Worm (Caenorhabditis elegans) whole organism, L4 larva: ENCODE results near the gene ncr-2.

Experiments
- D1046.2 ChIP-seq: fragments of 200-800 bp; sonication (Bioruptor generic); IDR thresholded peaks from 2 replicates; pipeline ENCODE4 v1.3.6; 2022; ENCODE audit warnings: missing genetic modification characterization, missing compliant biosample characterization
- F10B5.3 ChIP-seq: sonication (generic microtip); optimal IDR thresholded peaks from 2 replicates; lab custom pipeline; 2016; ENCODE audit warnings: mild to moderate bottlenecking, missing genetic modification characterization, missing compliant biosample characterization
- F26F4.8 ChIP-seq: fragments of 200-800 bp; sonication (Bioruptor generic); conservative IDR thresholded peaks from 2 replicates; pipeline ENCODE4 v1.3.6; 2022; ENCODE audit warnings: missing genetic modification characterization, missing compliant biosample characterization
- F49E8.2 ChIP-seq: sonication (generic microtip); optimal IDR thresholded peaks from 2 replicates; lab custom pipeline; 2016; ENCODE audit warnings: missing compliant biosample characterization, mild to moderate bottlenecking, missing genetic modification characterization, borderline replicate concordance
- T20F7.1 ChIP-seq: fragments of 200-800 bp; sonication (Bioruptor generic); optimal IDR thresholded peaks from 2 replicates; lab custom pipeline; 2018; ENCODE audit warnings: mild to moderate bottlenecking, missing genetic modification characterization, missing compliant biosample characterization
- ZK337.2 ChIP-seq: fragments of 200-800 bp; sonication (Bioruptor generic); IDR thresholded peaks from 2 replicates; pipeline ENCODE4 v1.3.6; 2022; ENCODE audit warnings: missing genetic modification reagents, missing genetic modification characterization, missing compliant biosample characterization
- ZK546.5 ChIP-seq, 2 experiments: sonication (generic microtip); optimal IDR thresholded peaks; 2 replicates each; lab custom pipeline; 2017; ENCODE audit warnings: missing biosample characterization in 2 of 2, missing genetic modification characterization in 2 of 2
- aha-1 ChIP-seq: fragments of 150-350 bp; peaks from one replicate; lab custom pipeline; 2014; ENCODE audit warnings: missing biosample characterization, missing genetic modification characterization
- ama-1 ChIP-seq: fragments of 150-350 bp; optimal IDR thresholded peaks from 2 replicates; lab custom pipeline; 2014; ENCODE audit warnings: inconsistent platforms, mixed read lengths
- attf-4 ChIP-seq: sonication (generic microtip); optimal IDR thresholded peaks from 3 replicates; lab custom pipeline; 2017; ENCODE audit warnings: missing biosample characterization, missing genetic modification characterization
- ceh-82 ChIP-seq: sonication (generic microtip); optimal IDR thresholded peaks from 2 replicates; lab custom pipeline; 2017; ENCODE audit warnings: missing biosample characterization, missing genetic modification characterization
- ctbp-1 ChIP-seq: fragments of 200-800 bp; sonication (Bioruptor generic); IDR thresholded peaks from 2 replicates; pipeline ENCODE4 v1.3.6; 2022; ENCODE audit warnings: missing genetic modification reagents, missing genetic modification characterization, missing compliant biosample characterization
- daf-16 ChIP-seq, 3 experiments: sonication (generic microtip); optimal IDR thresholded peaks; 2 replicates each; lab custom pipeline; 2016 to 2017; ENCODE audit warnings: missing genetic modification characterization in 3 of 3, missing genetic modification reagents in 3 of 3, mild to moderate bottlenecking in 2 of 3, missing compliant biosample characterization in 2 of 3, missing biosample characterization in 1 of 3, moderate library complexity in 1 of 3
- daf-19 ChIP-seq: fragments of 200-800 bp; sonication (Bioruptor generic); conservative IDR thresholded peaks from 2 replicates; pipeline ENCODE4 v1.3.6; 2022; ENCODE audit warnings: missing genetic modification characterization, missing compliant biosample characterization
- dmd-6 ChIP-seq: fragments of 200-800 bp; sonication (Bioruptor generic); IDR thresholded peaks from 2 replicates; pipeline ENCODE4 v1.3.6; 2022; ENCODE audit warnings: missing genetic modification reagents, missing genetic modification characterization, missing compliant biosample characterization
- dve-1 ChIP-seq: sonication (generic microtip); optimal IDR thresholded peaks from 2 replicates; lab custom pipeline; 2017; ENCODE audit warnings: antibody characterized with exemption, mild to moderate bottlenecking, missing genetic modification characterization, missing compliant biosample characterization; ENCODE audit not compliant: insufficient read depth
- egl-27 ChIP-seq: sonication (generic microtip); optimal IDR thresholded peaks from 3 replicates; lab custom pipeline; 2017; ENCODE audit warnings: missing biosample characterization, missing genetic modification reagents, missing genetic modification characterization
- hlh-11 ChIP-seq: fragments of 200-800 bp; sonication (Bioruptor generic); optimal IDR thresholded peaks from 2 replicates; lab custom pipeline; 2018; ENCODE audit warnings: mild to moderate bottlenecking, missing genetic modification characterization, missing compliant biosample characterization
- hlh-30 ChIP-seq: sonication (generic microtip); optimal IDR thresholded peaks from 2 replicates; lab custom pipeline; 2017; ENCODE audit warnings: antibody characterized with exemption, mild to moderate bottlenecking, missing genetic modification characterization, missing compliant biosample characterization; ENCODE audit not compliant: insufficient read depth
- jun-1 ChIP-seq: fragments of 150-350 bp; optimal IDR thresholded peaks from 2 replicates; lab custom pipeline; 2014; ENCODE audit warnings: missing biosample characterization, missing genetic modification reagents, missing genetic modification characterization
- lim-7 ChIP-seq: fragments of 200-800 bp; sonication (Bioruptor generic); IDR thresholded peaks from 2 replicates; pipeline ENCODE4 v1.3.6; 2022; ENCODE audit warnings: missing genetic modification characterization, missing compliant biosample characterization
- lin-1 ChIP-seq: fragments of 200-800 bp; sonication (Bioruptor generic); IDR thresholded peaks from 2 replicates; pipeline ENCODE4 v1.3.6; 2022; ENCODE audit warnings: missing genetic modification reagents, missing genetic modification characterization, missing compliant biosample characterization
- lin-29 ChIP-seq: fragments of 200-800 bp; sonication (Bioruptor generic); IDR thresholded peaks from 2 replicates; pipeline ENCODE4 v1.3.6; 2022; ENCODE audit warnings: missing genetic modification reagents, missing genetic modification characterization, missing compliant biosample characterization
- lsy-2 ChIP-seq, 2 experiments: fragments of 150-350 bp in 1 of 2; sonication (generic microtip) in 1 of 2; optimal IDR thresholded peaks; 2 replicates each; lab custom pipeline; 2014 to 2017; ENCODE audit warnings: missing biosample characterization in 2 of 2, missing genetic modification characterization in 2 of 2
- madf-5 ChIP-seq, 2 experiments: fragments of 200-800 bp; sonication (Bioruptor generic); IDR thresholded peaks; 2 replicates each; pipeline ENCODE4 v1.3.6; 2022; ENCODE audit warnings: missing compliant biosample characterization in 2 of 2, missing genetic modification characterization in 2 of 2
- mdt-29 ChIP-seq: fragments of 200-800 bp; sonication (Bioruptor generic); IDR thresholded peaks from 2 replicates; pipeline ENCODE4 v1.3.6; 2022; ENCODE audit warnings: missing genetic modification reagents, missing genetic modification characterization, missing compliant biosample characterization
- mes-2 ChIP-seq: sonication (generic microtip); optimal IDR thresholded peaks from 2 replicates; lab custom pipeline; 2016; ENCODE audit warnings: missing genotype, mild to moderate bottlenecking, missing genetic modification characterization, missing compliant biosample characterization; ENCODE audit not compliant: poor library complexity, severe bottlenecking
- mxl-2 ChIP-seq: fragments of 200-800 bp; sonication (Bioruptor generic); conservative IDR thresholded peaks from 2 replicates; pipeline ENCODE4 v1.3.6; 2022; ENCODE audit warnings: missing genetic modification reagents, missing genetic modification characterization, missing compliant biosample characterization
- nhr-28 ChIP-seq: fragments of 150-350 bp; optimal IDR thresholded peaks from 2 replicates; lab custom pipeline; 2014; ENCODE audit warnings: missing biosample characterization, missing genetic modification characterization
- nhr-48 ChIP-seq: sonication (generic microtip); optimal IDR thresholded peaks from 2 replicates; lab custom pipeline; 2016; ENCODE audit warnings: mild to moderate bottlenecking, missing genetic modification characterization, missing compliant biosample characterization
- nhr-6 ChIP-seq: fragments of 150-350 bp; optimal IDR thresholded peaks from 2 replicates; lab custom pipeline; 2014; ENCODE audit warnings: missing biosample characterization, missing genetic modification characterization
- pha-4 ChIP-seq, 2 experiments: fragments of 150-350 bp in 1 of 2; fragments of 200-800 bp in 1 of 2; sonication (Bioruptor generic) in 1 of 2; IDR thresholded peaks in 1 of 2; optimal IDR thresholded peaks in 1 of 2; 2 replicates each; pipeline versions ENCODE4 v1.3.6 to Lab custom; 2014 to 2022; ENCODE audit warnings: missing genetic modification characterization in 2 of 2, missing genetic modification reagents in 2 of 2, missing biosample characterization in 1 of 2, missing compliant biosample characterization in 1 of 2
- php-3 ChIP-seq: fragments of 200-800 bp; sonication (Bioruptor generic); IDR thresholded peaks from 2 replicates; pipeline ENCODE4 v1.3.6; 2022; ENCODE audit warnings: missing genetic modification reagents, missing genetic modification characterization, missing compliant biosample characterization
- pqm-1 ChIP-seq: sonication (generic microtip); optimal IDR thresholded peaks from 2 replicates; lab custom pipeline; 2017; ENCODE audit warnings: missing biosample characterization, missing genetic modification characterization
- saeg-2 ChIP-seq: fragments of 200-800 bp; sonication (Bioruptor generic); IDR thresholded peaks from 2 replicates; pipeline ENCODE4 v1.3.6; 2022; ENCODE audit warnings: missing genetic modification reagents, missing genetic modification characterization, missing compliant biosample characterization
- set-16 ChIP-seq: fragments of 200-800 bp; sonication (Bioruptor generic); IDR thresholded peaks from 2 replicates; pipeline ENCODE4 v1.3.6; 2022; ENCODE audit warnings: missing genetic modification reagents, missing genetic modification characterization, missing compliant biosample characterization
- skn-1 ChIP-seq: fragments of 150-350 bp; optimal IDR thresholded peaks from 2 replicates; lab custom pipeline; 2014; ENCODE audit warnings: missing biosample characterization, missing genetic modification characterization
- snpc-1.2 ChIP-seq: fragments of 200-800 bp; sonication (Bioruptor generic); IDR thresholded peaks from 2 replicates; pipeline ENCODE4 v1.3.6; 2022; ENCODE audit warnings: missing genetic modification reagents, missing genetic modification characterization, missing compliant biosample characterization
- spr-1 ChIP-seq: sonication (generic microtip); optimal IDR thresholded peaks from 2 replicates; lab custom pipeline; 2016; ENCODE audit warnings: mild to moderate bottlenecking, missing genetic modification characterization, missing compliant biosample characterization
- spr-3 ChIP-seq: fragments of 200-800 bp; sonication (Bioruptor generic); optimal IDR thresholded peaks from 2 replicates; lab custom pipeline; 2018; ENCODE audit warnings: mild to moderate bottlenecking, missing genetic modification characterization, missing compliant biosample characterization
- tra-1 ChIP-seq: fragments of 200-800 bp; sonication (Bioruptor generic); IDR thresholded peaks from 2 replicates; pipeline ENCODE4 v1.3.6; 2022; ENCODE audit warnings: missing genetic modification reagents, missing genetic modification characterization, missing compliant biosample characterization
- unc-130 ChIP-seq: sonication (generic microtip); optimal IDR thresholded peaks from 2 replicates; lab custom pipeline; 2016; ENCODE audit warnings: missing genetic modification reagents, missing genetic modification characterization, missing compliant biosample characterization
- unc-62 ChIP-seq, 3 experiments: fragments of 150-350 bp in 1 of 3; sonication (generic microtip); optimal IDR thresholded peaks in 2 of 3; peaks in 1 of 3; 1 replicate in 1 of 3; 2 replicates in 2 of 3; lab custom pipeline; 2014 to 2017; ENCODE audit warnings: missing biosample characterization in 3 of 3, missing genetic modification characterization in 3 of 3, missing genetic modification reagents in 3 of 3, missing genotype in 1 of 3
- zag-1 ChIP-seq: fragments of 150-350 bp; optimal IDR thresholded peaks from 2 replicates; lab custom pipeline; 2014; ENCODE audit warnings: missing biosample characterization, missing genetic modification characterization
- zip-11 ChIP-seq: fragments of 200-800 bp; sonication (Bioruptor generic); IDR thresholded peaks from 2 replicates; pipeline ENCODE4 v1.3.6; 2022; ENCODE audit warnings: missing genetic modification characterization, missing compliant biosample characterization

ncr-2 gene

DNA sequence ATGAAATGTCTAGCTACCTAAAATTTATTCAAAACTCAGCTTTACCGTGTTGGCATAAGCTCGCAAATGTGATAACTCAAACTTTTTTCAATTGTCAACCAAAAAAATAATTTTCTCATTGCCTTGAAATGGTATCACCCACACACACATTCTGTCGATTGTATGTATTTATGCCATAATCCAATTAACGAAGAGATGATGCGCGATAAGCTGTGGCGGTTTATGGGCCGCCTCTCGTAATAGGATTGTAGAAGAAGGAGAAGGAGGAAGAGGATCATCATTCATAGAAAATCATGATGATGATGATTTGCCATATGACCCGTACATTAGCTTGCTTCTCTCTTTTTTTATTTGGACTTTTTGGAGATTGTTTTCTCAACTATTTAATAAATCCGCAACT, 31.0 kb downstream of the ncr-2 start:
- TF ChIP-seq lim-7 = no peak
- no peak for TF ChIP-seq lsy-2 (tag; optimal IDR thresholded peaks at IDR 0.05; lab: Kevin White, UChicago)
- no peak for TF ChIP-seq hlh-30 (tag; lab: Kevin White, UChicago)
- no peak for TF ChIP-seq F26F4.8 (GFP tag; lab: Robert Waterston, UW)
- TF ChIP-seq F49E8.2 (tag; lab: Kevin White, UChicago) = no peak
- TF ChIP-seq lin-1 (GFP tag; lab: Robert Waterston, UW) = no peak
- TF ChIP-seq saeg-2 (GFP tag; lab: Robert Waterston, UW) = no peak
- no peak for TF ChIP-seq unc-62 (GFP tag; optimal IDR thresholded peaks at IDR 0.05 in 1 of 2; lab: Kevin White, UChicago)
- no peak for TF ChIP-seq unc-62 (tag; optimal IDR thresholded peaks at IDR 0.05; lab: Kevin White, UChicago)
- TF ChIP-seq daf-19 (GFP tag; lab: Robert Waterston, UW) = no peak
- TF ChIP-seq egl-27 (tag; lab: Kevin White, UChicago) = no peak
- TF ChIP-seq ama-1 (lab: Kevin White, UChicago) = no peak
- TF ChIP-seq pha-4 (GFP tag; IDR thresholded peaks at IDR 0.05; lab: Robert Waterston, UW) = no peak
- TF ChIP-seq pha-4 (tag; optimal IDR thresholded peaks at IDR 0.05; lab: Kevin White, UChicago) = no peak
- TF ChIP-seq ZK546.5 (tag; optimal IDR thresholded peaks at IDR 0.05; lab: Kevin White, UChicago) = no peak
- no peak for TF ChIP-seq spr-3 (GFP tag; lab: Kevin White, UChicago)
- TF ChIP-seq unc-130 = no peak
- TF ChIP-seq ceh-82 = no peak
- no peak for TF ChIP-seq attf-4
- no peak for TF ChIP-seq jun-1 (tag; lab: Kevin White, UChicago)
- TF ChIP-seq zip-11 = no peak
- TF ChIP-seq php-3 (GFP tag; lab: Robert Waterston, UW) = no peak
- TF ChIP-seq, all 104 proteins: peak for 0

DNA sequence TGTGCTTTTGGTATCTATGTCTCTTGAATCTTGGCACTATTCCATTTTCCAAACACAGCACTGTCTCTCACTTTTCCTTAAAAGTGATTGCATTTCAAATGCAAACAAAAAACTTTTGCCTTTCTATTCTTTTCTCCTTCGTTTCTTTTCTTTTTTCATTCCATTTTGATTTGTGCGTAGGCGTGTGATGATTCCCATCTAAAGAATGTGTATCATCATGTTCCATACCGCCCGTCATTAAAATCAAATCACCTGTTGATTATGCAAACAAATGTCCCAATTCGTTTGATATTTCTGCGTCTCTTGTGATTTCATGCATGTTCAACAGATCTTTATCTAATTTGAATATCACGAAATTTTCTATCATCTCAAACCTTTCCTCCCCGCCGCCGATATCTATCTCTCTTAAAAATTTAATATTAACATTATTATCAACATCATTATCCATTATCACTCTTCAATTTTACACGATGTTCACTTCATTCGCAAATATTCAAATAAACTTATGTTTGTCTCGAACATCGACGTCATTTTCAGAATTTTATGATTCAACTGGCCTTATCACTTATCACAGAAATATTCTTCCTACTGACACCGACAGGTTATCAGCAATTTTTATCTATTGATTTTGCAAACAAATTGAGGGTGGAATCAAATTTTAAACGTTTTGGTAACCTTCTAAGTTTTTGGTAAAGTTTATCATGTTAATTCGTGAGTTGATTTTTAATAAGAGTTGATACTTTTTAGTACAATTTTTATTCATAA, 33.3 kb downstream of the ncr-2 start:
- TF ChIP-seq lin-1 (GFP tag; lab: Robert Waterston, UW) (no peak), daf-16 (GFP tag; optimal IDR thresholded peaks at IDR 0.05; lab: Kevin White, UChicago) (no peak), daf-16 (tag; optimal IDR thresholded peaks at IDR 0.05; lab: Kevin White, UChicago) (peak; percentile 55), nhr-48 (tag; lab: Kevin White, UChicago) (no peak), nhr-28 (tag; lab: Kevin White, UChicago) (peak; percentile 74), F10B5.3 (tag; lab: Kevin White, UChicago) (no peak), lin-29 (GFP tag; lab: Robert Waterston, UW) (no peak), dve-1 (peak; percentile 74), mdt-29 (GFP tag; lab: Robert Waterston, UW) (no peak), ZK337.2 (GFP tag; lab: Robert Waterston, UW) (no peak), snpc-1.2 (no peak), ZK546.5 (tag; optimal IDR thresholded peaks at IDR 0.05; lab: Kevin White, UChicago) (no peak), hlh-11 (tag; lab: Kevin White, UChicago) (peak; percentile 66), pqm-1 (tag; lab: Kevin White, UChicago) (peak; percentile 99), F49E8.2 (tag; lab: Kevin White, UChicago) (no peak), set-16 (GFP tag; lab: Robert Waterston, UW) (no peak), dmd-6 (GFP tag; lab: Robert Waterston, UW) (peak; percentile 78), T20F7.1 (GFP tag; lab: Kevin White, UChicago) (peak; percentile 41), hlh-30 (tag; lab: Kevin White, UChicago) (peak; percentile 2)

DNA sequence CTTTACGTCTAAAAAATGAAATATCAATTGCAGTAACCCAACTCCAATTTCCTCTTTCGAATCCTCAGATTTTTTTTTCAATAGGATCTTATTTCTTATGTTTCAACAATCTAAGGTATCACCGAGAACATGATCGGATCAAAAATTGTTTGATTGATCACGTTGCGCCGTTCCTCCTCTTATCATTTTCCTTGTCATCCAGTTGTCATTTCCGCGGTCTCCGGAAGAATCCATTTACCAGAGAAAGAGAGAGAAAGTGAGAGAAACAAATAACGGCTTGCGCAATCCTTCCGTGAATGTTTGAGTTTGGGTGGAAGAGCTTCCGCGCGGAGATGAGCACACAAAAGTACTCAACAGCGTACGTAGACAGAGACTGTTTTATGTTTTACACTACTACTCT, 35.1 kb downstream of the ncr-2 start:
- TF ChIP-seq lin-29 (GFP tag; lab: Robert Waterston, UW) (no peak), ZK546.5 (tag; optimal IDR thresholded peaks at IDR 0.05; lab: Kevin White, UChicago) (no peak), dve-1 (peak; percentile 7), skn-1 (tag; lab: Kevin White, UChicago) (no peak), madf-5 (GFP tag; IDR thresholded peaks at IDR 0.05; lab: Robert Waterston, UW) (no peak), unc-130 (no peak), spr-1 (tag; lab: Kevin White, UChicago) (no peak), attf-4 (no peak), nhr-6 (no peak), hlh-11 (tag; lab: Kevin White, UChicago) (peak; percentile 32), mxl-2 (GFP tag; lab: Robert Waterston, UW) (no peak), mes-2 (peak; percentile 1), zag-1 (tag; lab: Kevin White, UChicago) (no peak), aha-1 (tag; lab: Kevin White, UChicago) (peak; percentile 30), ctbp-1 (GFP tag; lab: Robert Waterston, UW) (no peak), D1046.2 (no peak), tra-1 (GFP tag; lab: Robert Waterston, UW) (no peak)
